Worm (Caenorhabditis elegans): ENCODE measurements around the gene erh-2.
A peak's percentile ranks its signal among the peaks of the same experiment; 100 is the strongest.

The erh-2 gene

ce11 chrIII:4551963-4552362 lies 41.1 kb upstream of the erh-2 start (continued):
- TF ChIP-seq blmp-1 (tag; optimal IDR thresholded peaks at IDR 0.05): no peak
- no peak for TF ChIP-seq ceh-88 (GFP tag; IDR thresholded peaks at IDR 0.05)
- TF ChIP-seq mdl-1 (tag; optimal IDR thresholded peaks at IDR 0.05): peak in 1 of 2 experiments; percentile 57
- TF ChIP-seq lin-15B (tag; optimal IDR thresholded peaks at IDR 0.05): no peak
- TF ChIP-seq xbp-1 (tag; optimal IDR thresholded peaks at IDR 0.05): peak; percentile 15
- no peak for TF ChIP-seq fos-1 (tag; optimal IDR thresholded peaks at IDR 0.05)
- peak; percentile 20 for TF ChIP-seq ztf-4 (tag; optimal IDR thresholded peaks at IDR 0.05)
- TF ChIP-seq fkh-8 (tag; optimal IDR thresholded peaks at IDR 0.05): peak; percentile 69
- TF ChIP-seq fkh-4 (tag; optimal IDR thresholded peaks at IDR 0.05; ENCODE audit: borderline replicate concordance): no peak
- no peak for TF ChIP-seq tlp-1 (tag; optimal IDR thresholded peaks at IDR 0.05)
- TF ChIP-seq lin-13 (GFP tag; optimal IDR thresholded peaks at IDR 0.05): peak; percentile 16
- TF ChIP-seq sup-37 (GFP tag; optimal IDR thresholded peaks at IDR 0.05): no peak
- peak; percentile 83 for TF ChIP-seq nhr-77 (tag; optimal IDR thresholded peaks at IDR 0.05)
- TF ChIP-seq C04F5.9 (tag; optimal IDR thresholded peaks at IDR 0.05): no peak
- peak; percentile 48 for TF ChIP-seq C16A3.4 (tag; optimal IDR thresholded peaks at IDR 0.05)
- no peak for TF ChIP-seq ceh-8 (GFP tag; optimal IDR thresholded peaks at IDR 0.05)
- no peak for TF ChIP-seq grh-1 (GFP tag; IDR thresholded peaks at IDR 0.05)
- no peak for TF ChIP-seq ztf-11 (tag; optimal IDR thresholded peaks at IDR 0.05)
- TF ChIP-seq snu-23 (GFP tag; optimal IDR thresholded peaks at IDR 0.05): peak; percentile 82
- no peak for TF ChIP-seq zip-4 (GFP tag; optimal IDR thresholded peaks at IDR 0.05)
- TF ChIP-seq egl-27 (tag; optimal IDR thresholded peaks at IDR 0.05): peak; percentile 6 to 36
- TF ChIP-seq C34B4.2 (tag; optimal IDR thresholded peaks at IDR 0.05): no peak
- peak; percentile 64 for TF ChIP-seq nhr-19 (GFP tag; conservative IDR thresholded peaks at IDR 0.05)
- TF ChIP-seq vab-15 (tag; optimal IDR thresholded peaks at IDR 0.05): no peak
- TF ChIP-seq nhr-11 (tag; optimal IDR thresholded peaks at IDR 0.05): no peak
- TF ChIP-seq unc-130 (tag; optimal IDR thresholded peaks at IDR 0.05): peak; percentile 0
- no peak for TF ChIP-seq hlh-17 (GFP tag; optimal IDR thresholded peaks at IDR 0.05; ENCODE audit: borderline replicate concordance)
- TF ChIP-seq pqm-1 (tag; optimal IDR thresholded peaks at IDR 0.05): no peak
- TF ChIP-seq nhr-90 (tag; optimal IDR thresholded peaks at IDR 0.05; ENCODE audit: poor library complexity): peak; percentile 24
- TF ChIP-seq ces-1 (GFP tag; optimal IDR thresholded peaks at IDR 0.05): no peak
- peak; percentile 97 for TF ChIP-seq lin-14 (GFP tag; optimal IDR thresholded peaks at IDR 0.05)
- no peak for TF ChIP-seq lin-39 (tag; optimal IDR thresholded peaks at IDR 0.05)
- peak; percentile 14 for TF ChIP-seq irx-1 (tag; optimal IDR thresholded peaks at IDR 0.05)
- no peak for TF ChIP-seq pax-3 (tag; optimal IDR thresholded peaks at IDR 0.05)
- TF ChIP-seq nhr-20 (tag; optimal IDR thresholded peaks at IDR 0.05): peak; percentile 76
- TF ChIP-seq dsc-1 (tag; optimal IDR thresholded peaks at IDR 0.05): peak; percentile 23
- peak; percentile 81 for TF ChIP-seq nhr-85 (tag)
- no peak for TF ChIP-seq nhr-237 (tag; optimal IDR thresholded peaks at IDR 0.05)
- TF ChIP-seq snpc-4 (tag; optimal IDR thresholded peaks at IDR 0.05): peak; percentile 23
- peak in 1 of 6 experiments; percentile 39 for TF ChIP-seq elt-3 (tag; optimal IDR thresholded peaks at IDR 0.05)
- no peak; the same call in 1 of the 2 replicates for TF ChIP-seq isw-1 (GFP tag; IDR thresholded peaks at IDR 0.05)
- TF ChIP-seq jun-1 (tag; optimal IDR thresholded peaks at IDR 0.05): peak; percentile 57
- no peak for TF ChIP-seq fkh-10 (GFP tag; optimal IDR thresholded peaks at IDR 0.05)
- TF ChIP-seq ceh-82 (tag; optimal IDR thresholded peaks at IDR 0.05): peak in 2 of 3 experiments; percentile 31 to 81
- peak; percentile 65 for TF ChIP-seq swsn-7 (tag; optimal IDR thresholded peaks at IDR 0.05)
- TF ChIP-seq ceh-63 (GFP tag; optimal IDR thresholded peaks at IDR 0.05): no peak
- TF ChIP-seq lin-35 (GFP tag; optimal IDR thresholded peaks at IDR 0.05): peak; percentile 65 to 71
- TF ChIP-seq ceh-90 (tag; optimal IDR thresholded peaks at IDR 0.05): no peak
- TF ChIP-seq unc-30 (tag; optimal IDR thresholded peaks at IDR 0.05): no peak
- no peak for TF ChIP-seq mab-9 (GFP tag; IDR thresholded peaks at IDR 0.05)
- peak; percentile 55 to 63 for TF ChIP-seq efl-1 (optimal IDR thresholded peaks at IDR 0.05)
- TF ChIP-seq efl-1 (GFP tag; optimal IDR thresholded peaks at IDR 0.05 in 1 of 2): peak in 1 of 2 experiments; percentile 24
- no peak for TF ChIP-seq F16B12.6 (tag; optimal IDR thresholded peaks at IDR 0.05)
- TF ChIP-seq nhr-28 (tag; optimal IDR thresholded peaks at IDR 0.05): no peak
